Worm (Caenorhabditis elegans) whole organism, young adult: Measurements from ENCODE around the gene fkh-2.

Experiments used
- B0019.2 ChIP-seq: fragments of 200-800 bp; sonication (Bioruptor generic); conservative IDR thresholded peaks from 2 replicates; pipeline ENCODE4 v1.3.6; 2022; ENCODE audit warnings: missing genetic modification reagents, missing genetic modification characterization, missing compliant biosample characterization
- B0261.1 ChIP-seq: sonication (generic microtip); optimal IDR thresholded peaks from 2 replicates; lab custom pipeline; 2016; ENCODE audit warnings: mild to moderate bottlenecking, missing genetic modification characterization, moderate library complexity, missing compliant biosample characterization
- B0336.3 ChIP-seq: fragments of 200-800 bp; sonication (Bioruptor generic); IDR thresholded peaks from 2 replicates; pipeline ENCODE4 v1.3.6; 2022; ENCODE audit warnings: missing genetic modification characterization, missing compliant biosample characterization
- F10E7.11 ChIP-seq: sonication (generic microtip); optimal IDR thresholded peaks from 2 replicates; lab custom pipeline; 2017; ENCODE audit warnings: mild to moderate bottlenecking, missing genetic modification characterization, moderate library complexity, missing compliant biosample characterization
- F57C9.4 ChIP-seq: sonication (generic microtip); optimal IDR thresholded peaks from 2 replicates; lab custom pipeline; 2017; ENCODE audit warnings: mild to moderate bottlenecking, missing genetic modification characterization, missing compliant biosample characterization
- K11D2.4 ChIP-seq: fragments of 200-800 bp; sonication (Bioruptor generic); IDR thresholded peaks from 2 replicates; pipeline ENCODE4 v1.3.6; 2022; ENCODE audit warnings: missing genetic modification reagents, missing genetic modification characterization, missing compliant biosample characterization
- Y53G8AR.9 ChIP-seq: fragments of 200-800 bp; sonication (Bioruptor generic); conservative IDR thresholded peaks from 2 replicates; pipeline ENCODE4 v1.3.6; 2022; ENCODE audit warnings: missing genetic modification reagents, missing genetic modification characterization, missing compliant biosample characterization
- Y79H2A.3 ChIP-seq: fragments of 200-800 bp; sonication (Bioruptor generic); conservative IDR thresholded peaks from 2 replicates; pipeline ENCODE4 v1.3.6; 2022; ENCODE audit warnings: missing genetic modification reagents, missing genetic modification characterization, missing compliant biosample characterization
- ZK185.1 ChIP-seq: sonication (generic microtip); optimal IDR thresholded peaks from 2 replicates; lab custom pipeline; 2016; ENCODE audit warnings: mild to moderate bottlenecking, missing genetic modification characterization, missing compliant biosample characterization; ENCODE audit not compliant: poor library complexity, severe bottlenecking
- ama-1 ChIP-seq, 3 experiments: fragments of 150-350 bp in 1 of 3; sonication (generic microtip) in 2 of 3; optimal IDR thresholded peaks; 2 replicates each; lab custom pipeline; 2014 to 2018; ENCODE audit warnings: missing biosample characterization in 2 of 3, missing genetic modification characterization in 2 of 3, missing genetic modification reagents in 2 of 3
- atf-7 ChIP-seq: sonication (generic microtip); optimal IDR thresholded peaks from 2 replicates; lab custom pipeline; 2017; ENCODE audit warnings: mild to moderate bottlenecking, missing genetic modification characterization, missing compliant biosample characterization
- attf-5 ChIP-seq: fragments of 200-800 bp; sonication (Bioruptor generic); optimal IDR thresholded peaks from 2 replicates; lab custom pipeline; 2018; ENCODE audit warnings: mild to moderate bottlenecking, missing genetic modification characterization, missing compliant biosample characterization
- cebp-1 ChIP-seq, 2 experiments: fragments of 200-800 bp in 1 of 2; sonication (Bioruptor generic) in 1 of 2; sonication (generic microtip) in 1 of 2; IDR thresholded peaks in 1 of 2; optimal IDR thresholded peaks in 1 of 2; 2 replicates each; pipeline versions ENCODE4 v1.3.6 to Lab custom; 2017 to 2022; ENCODE audit warnings: missing compliant biosample characterization in 2 of 2, missing genetic modification characterization in 2 of 2, mild to moderate bottlenecking in 1 of 2, missing genetic modification reagents in 1 of 2, moderate library complexity in 1 of 2
- cebp-2 ChIP-seq: fragments of 200-800 bp; sonication (Bioruptor generic); IDR thresholded peaks from 2 replicates; pipeline ENCODE4 v1.3.6; 2022; ENCODE audit warnings: missing genetic modification characterization, missing compliant biosample characterization
- ceh-100 ChIP-seq: fragments of 200-800 bp; sonication (Bioruptor generic); IDR thresholded peaks from 2 replicates; pipeline ENCODE4 v1.3.6; 2022; ENCODE audit warnings: missing genetic modification reagents, missing genetic modification characterization, missing compliant biosample characterization
- ceh-58 ChIP-seq: fragments of 200-800 bp; sonication (Bioruptor generic); IDR thresholded peaks from 2 replicates; pipeline ENCODE4 v1.3.6; 2022; ENCODE audit warnings: missing genetic modification characterization, missing compliant biosample characterization
- dpff-1 ChIP-seq: sonication (generic microtip); optimal IDR thresholded peaks from 2 replicates; lab custom pipeline; 2017; ENCODE audit warnings: mild to moderate bottlenecking, missing genetic modification characterization, missing compliant biosample characterization
- efl-1 ChIP-seq: fragments of 150-350 bp; optimal IDR thresholded peaks from 2 replicates; lab custom pipeline; 2014; ENCODE audit warnings: missing biosample characterization, missing genetic modification reagents, missing genetic modification characterization
- egl-18 ChIP-seq: fragments of 200-800 bp; sonication (Bioruptor generic); IDR thresholded peaks from 2 replicates; pipeline ENCODE4 v1.3.6; 2022; ENCODE audit warnings: missing genetic modification reagents, missing genetic modification characterization, missing compliant biosample characterization
- ekl-4 ChIP-seq: fragments of 200-800 bp; sonication (Bioruptor generic); IDR thresholded peaks from 2 replicates; pipeline ENCODE4 v1.3.6; 2022; ENCODE audit warnings: missing genetic modification reagents, missing genetic modification characterization, missing compliant biosample characterization
- ets-4 ChIP-seq: fragments of 200-800 bp; sonication (Bioruptor generic); optimal IDR thresholded peaks from 2 replicates; lab custom pipeline; 2018; ENCODE audit warnings: mild to moderate bottlenecking, missing genetic modification characterization, missing compliant biosample characterization
- gei-17 ChIP-seq: fragments of 200-800 bp; sonication (Bioruptor generic); optimal IDR thresholded peaks from 2 replicates; lab custom pipeline; 2018; ENCODE audit warnings: mild to moderate bottlenecking, missing genetic modification characterization, missing compliant biosample characterization
- hmg-20 ChIP-seq: fragments of 200-800 bp; sonication (Bioruptor generic); IDR thresholded peaks from 2 replicates; pipeline ENCODE4 v1.3.6; 2022; ENCODE audit warnings: missing genetic modification reagents, missing genetic modification characterization, missing compliant biosample characterization
- let-526 ChIP-seq: fragments of 200-800 bp; sonication (Bioruptor generic); IDR thresholded peaks from 2 replicates; pipeline ENCODE4 v1.3.6; 2022; ENCODE audit warnings: missing genetic modification reagents, missing genetic modification characterization, missing compliant biosample characterization
- lin-35 ChIP-seq, 3 experiments: fragments of 150-350 bp in 2 of 3; sonication (generic microtip) in 1 of 3; optimal IDR thresholded peaks; 2 replicates each; lab custom pipeline; 2014 to 2018; ENCODE audit warnings: missing biosample characterization in 3 of 3, missing genetic modification characterization in 3 of 3, missing genetic modification reagents in 3 of 3
- lin-54 ChIP-seq: fragments of 200-800 bp; sonication (Bioruptor generic); optimal IDR thresholded peaks from 2 replicates; lab custom pipeline; 2018; ENCODE audit warnings: mild to moderate bottlenecking, missing genetic modification characterization, missing compliant biosample characterization
- lsy-27 ChIP-seq: sonication (generic microtip); optimal IDR thresholded peaks from 2 replicates; lab custom pipeline; 2017; ENCODE audit warnings: missing genetic modification characterization, mild to moderate bottlenecking, missing compliant biosample characterization, antibody characterized with exemption, missing genotype, borderline replicate concordance; ENCODE audit not compliant: insufficient read depth
- madf-10 ChIP-seq: sonication (generic microtip); optimal IDR thresholded peaks from 2 replicates; lab custom pipeline; 2016; ENCODE audit warnings: mild to moderate bottlenecking, missing genetic modification characterization, missing compliant biosample characterization
- madf-8 ChIP-seq: fragments of 200-800 bp; sonication (Bioruptor generic); conservative IDR thresholded peaks from 2 replicates; pipeline ENCODE4 v1.3.6; 2022; ENCODE audit warnings: missing genetic modification reagents, missing genetic modification characterization, missing compliant biosample characterization
- mel-28 ChIP-seq: sonication (generic microtip); optimal IDR thresholded peaks from 2 replicates; lab custom pipeline; 2016; ENCODE audit warnings: borderline replicate concordance, mild to moderate bottlenecking, missing genetic modification characterization, missing compliant biosample characterization
- mes-4 ChIP-seq: sonication (generic microtip); optimal IDR thresholded peaks from 2 replicates; lab custom pipeline; 2016; ENCODE audit warnings: missing genotype, missing genetic modification characterization, missing compliant biosample characterization
- mxl-1 ChIP-seq: sonication (generic microtip); optimal IDR thresholded peaks from 2 replicates; lab custom pipeline; 2016; ENCODE audit warnings: missing genetic modification characterization, missing compliant biosample characterization
- nfya-1 ChIP-seq: sonication (generic microtip); optimal IDR thresholded peaks from 2 replicates; lab custom pipeline; 2017; ENCODE audit warnings: antibody characterized with exemption, missing compliant biosample characterization, missing genetic modification characterization, borderline replicate concordance; ENCODE audit not compliant: insufficient read depth
- repo-1 ChIP-seq: sonication (generic microtip); optimal IDR thresholded peaks from 2 replicates; lab custom pipeline; 2017; ENCODE audit warnings: mild to moderate bottlenecking, missing genetic modification characterization, missing compliant biosample characterization
- snpc-3.4 ChIP-seq: sonication (generic microtip); optimal IDR thresholded peaks from 2 replicates; lab custom pipeline; 2017; ENCODE audit warnings: missing genetic modification characterization, mild to moderate bottlenecking, missing compliant biosample characterization, antibody characterized with exemption, moderate library complexity, missing genotype, missing genetic modification reagents
- sptf-2 ChIP-seq: fragments of 200-800 bp; sonication (Bioruptor generic); optimal IDR thresholded peaks from 2 replicates; lab custom pipeline; 2018; ENCODE audit warnings: mild to moderate bottlenecking, missing genetic modification characterization, missing compliant biosample characterization
- tbx-9 ChIP-seq: sonication (generic microtip); optimal IDR thresholded peaks from 2 replicates; lab custom pipeline; 2016; ENCODE audit warnings: borderline replicate concordance, missing genetic modification characterization, inconsistent platforms, missing compliant biosample characterization
- tlf-1 ChIP-seq: fragments of 200-800 bp; sonication (Bioruptor generic); optimal IDR thresholded peaks from 2 replicates; lab custom pipeline; 2018; ENCODE audit warnings: mild to moderate bottlenecking, missing genetic modification characterization, missing compliant biosample characterization
- unc-130 ChIP-seq: sonication (generic microtip); optimal IDR thresholded peaks from 2 replicates; lab custom pipeline; 2016; ENCODE audit warnings: missing genetic modification reagents, missing genetic modification characterization, missing compliant biosample characterization
- unc-62 ChIP-seq: fragments of 150-350 bp; optimal IDR thresholded peaks from 2 replicates; lab custom pipeline; 2014; ENCODE audit warnings: missing biosample characterization, missing genetic modification reagents, missing genetic modification characterization
- zim-3 ChIP-seq: sonication (generic microtip); optimal IDR thresholded peaks from 2 replicates; lab custom pipeline; 2017; ENCODE audit warnings: mild to moderate bottlenecking, missing genetic modification characterization, moderate library complexity, missing compliant biosample characterization
- ztf-18 ChIP-seq: sonication (generic microtip); optimal IDR thresholded peaks from 2 replicates; lab custom pipeline; 2016; ENCODE audit warnings: missing genotype, mild to moderate bottlenecking, missing genetic modification characterization, missing compliant biosample characterization
- ztf-22 ChIP-seq: fragments of 200-800 bp; sonication (Bioruptor generic); optimal IDR thresholded peaks from 2 replicates; lab custom pipeline; 2018; ENCODE audit warnings: mild to moderate bottlenecking, missing genetic modification characterization, moderate library complexity, missing compliant biosample characterization

The fkh-2 gene

ce11 chrX:3697623-3698022 is 44.5 kb downstream of the fkh-2 start (continued):
- peak; percentile 54 for TF ChIP-seq repo-1
- peak; percentile 66 for TF ChIP-seq mxl-1 (tag; lab: Kevin White, UChicago)
- no peak for TF ChIP-seq dpff-1 (tag; lab: Kevin White, UChicago)
- TF ChIP-seq Y79H2A.3 (GFP tag; lab: Robert Waterston, UW): no peak
- peak; percentile 56; the same call in 1 of the 2 replicates for TF ChIP-seq cebp-1 (GFP tag; IDR thresholded peaks at IDR 0.05; lab: Robert Waterston, UW)
- TF ChIP-seq cebp-1 (tag; optimal IDR thresholded peaks at IDR 0.05; lab: Kevin White, UChicago): peak; percentile 76
- TF ChIP-seq madf-8 (GFP tag; lab: Robert Waterston, UW): 0 out of 2 replicates have a peak, but pooled peaks have one; percentile 27
- peak; percentile 53 for TF ChIP-seq mel-28 (tag; lab: Kevin White, UChicago)
- TF ChIP-seq ekl-4: peak; percentile 86
- peak; percentile 76 for TF ChIP-seq K11D2.4 (GFP tag; lab: Robert Waterston, UW)
- no peak for TF ChIP-seq ama-1 (optimal IDR thresholded peaks at IDR 0.05; lab: Kevin White, UChicago)
- TF ChIP-seq ama-1 (GFP tag; optimal IDR thresholded peaks at IDR 0.05; lab: Kevin White, UChicago): peak; percentile 75 to 76
- TF ChIP-seq B0019.2: peak; percentile 40; the same call in 1 of the 2 replicates
- peak; percentile 1 for TF ChIP-seq sptf-2 (GFP tag; lab: Kevin White, UChicago)
- TF ChIP-seq let-526: 0 out of 2 replicates have a peak, but pooled peaks have one; percentile 29
- peak; percentile 25 for TF ChIP-seq F10E7.11 (tag; lab: Kevin White, UChicago)
- 0 out of 2 replicates have a peak, but pooled peaks have one; percentile 55 for TF ChIP-seq cebp-2 (GFP tag; lab: Robert Waterston, UW)
- TF ChIP-seq gei-17 (GFP tag; lab: Kevin White, UChicago): peak; percentile 63
- no peak for TF ChIP-seq ceh-58 (GFP tag; lab: Robert Waterston, UW)
- peak; percentile 46 for TF ChIP-seq tlf-1 (GFP tag; lab: Kevin White, UChicago)
- TF ChIP-seq ztf-18 (tag; lab: Kevin White, UChicago): peak; percentile 74
- TF ChIP-seq efl-1 (GFP tag; lab: Kevin White, UChicago): no peak
- peak; percentile 64 for TF ChIP-seq B0336.3 (GFP tag; lab: Robert Waterston, UW)
- TF ChIP-seq ztf-22 (GFP tag; lab: Kevin White, UChicago): peak; percentile 18
- peak; percentile 14 for TF ChIP-seq atf-7 (tag; lab: Kevin White, UChicago)
- no peak for TF ChIP-seq tbx-9 (tag; lab: Kevin White, UChicago)
- TF ChIP-seq lsy-27 (tag; lab: Kevin White, UChicago): peak; percentile 78
- no peak for TF ChIP-seq egl-18
- peak; percentile 71 for TF ChIP-seq attf-5
- TF ChIP-seq B0261.1 (tag; lab: Kevin White, UChicago): peak; percentile 98
- no peak for TF ChIP-seq ets-4 (GFP tag; lab: Kevin White, UChicago)
- peak; percentile 61 for TF ChIP-seq lin-54 (GFP tag; lab: Kevin White, UChicago)
- peak; percentile 77 for TF ChIP-seq snpc-3.4 (tag; lab: Kevin White, UChicago)
- TF ChIP-seq nfya-1 (tag; lab: Kevin White, UChicago): no peak
- peak; percentile 10 for TF ChIP-seq F57C9.4 (tag; lab: Kevin White, UChicago)
- peak; percentile 65 for TF ChIP-seq zim-3
- TF ChIP-seq ceh-100 (GFP tag; lab: Robert Waterston, UW): peak; percentile 51; the same call in 1 of the 2 replicates
- no peak for TF ChIP-seq Y53G8AR.9 (GFP tag; lab: Robert Waterston, UW)
- TF ChIP-seq ZK185.1 (tag; lab: Kevin White, UChicago): peak; percentile 81
- TF ChIP-seq madf-10: peak; percentile 80
- TF ChIP-seq unc-130 (GFP tag; lab: Kevin White, UChicago): peak; percentile 50
- TF ChIP-seq hmg-20 (GFP tag; lab: Robert Waterston, UW): peak; percentile 62; the same call in 1 of the 2 replicates
- peak; percentile 48 for TF ChIP-seq mes-4
- no peak for TF ChIP-seq unc-62 (GFP tag; lab: Kevin White, UChicago)
- peak in 1 of 3 experiments; percentile 69 for TF ChIP-seq lin-35 (GFP tag; optimal IDR thresholded peaks at IDR 0.05; lab: Kevin White, UChicago)
